Worm (Caenorhabditis elegans) whole organism, L2 larva: ENCODE results near the gene R02E4.2.

Source experiments
- C34F6.9 ChIP-seq: fragments of 150-350 bp; optimal IDR thresholded peaks from 2 replicates; lab custom pipeline; 2014; ENCODE audit warnings: missing biosample characterization, missing genetic modification characterization
- Y55F3AM.14 ChIP-seq: fragments of 200-800 bp; sonication (Bioruptor generic); optimal IDR thresholded peaks from 2 replicates; lab custom pipeline; 2018; ENCODE audit warnings: mild to moderate bottlenecking, missing genetic modification characterization, missing compliant biosample characterization
- ZK546.5 ChIP-seq: sonication (generic microtip); optimal IDR thresholded peaks from 2 replicates; lab custom pipeline; 2017; ENCODE audit warnings: missing biosample characterization, missing genetic modification characterization
- alr-1 ChIP-seq: fragments of 150-350 bp; optimal IDR thresholded peaks from 2 replicates; lab custom pipeline; 2014; ENCODE audit warnings: missing biosample characterization, missing genetic modification characterization
- blmp-1 ChIP-seq: sonication (generic microtip); optimal IDR thresholded peaks from 2 replicates; lab custom pipeline; 2017; ENCODE audit warnings: missing genetic modification characterization, mild to moderate bottlenecking, missing compliant biosample characterization, antibody characterized with exemption, moderate library complexity; ENCODE audit not compliant: insufficient read depth
- egl-27 ChIP-seq: sonication (generic microtip); optimal IDR thresholded peaks from 3 replicates; lab custom pipeline; 2017; ENCODE audit warnings: missing biosample characterization, missing genetic modification reagents, missing genetic modification characterization
- fos-1 ChIP-seq: fragments of 150-350 bp; optimal IDR thresholded peaks from 2 replicates; lab custom pipeline; 2014; ENCODE audit warnings: missing biosample characterization, missing genetic modification characterization
- gmeb-1 ChIP-seq: fragments of 150-350 bp; optimal IDR thresholded peaks from 2 replicates; lab custom pipeline; 2014; ENCODE audit warnings: missing biosample characterization, missing genetic modification characterization
- mbf-1 ChIP-seq: sonication (generic microtip); optimal IDR thresholded peaks from 2 replicates; lab custom pipeline; 2017; ENCODE audit warnings: missing biosample characterization, missing genetic modification characterization
- nhr-10 ChIP-seq: sonication (generic microtip); optimal IDR thresholded peaks from 2 replicates; lab custom pipeline; 2017; ENCODE audit warnings: missing biosample characterization, missing genetic modification characterization
- nhr-12 ChIP-seq: fragments of 150-350 bp; optimal IDR thresholded peaks from 2 replicates; lab custom pipeline; 2014; ENCODE audit warnings: missing biosample characterization, missing genetic modification characterization
- nhr-21 ChIP-seq: fragments of 150-350 bp; optimal IDR thresholded peaks from 2 replicates; lab custom pipeline; 2014; ENCODE audit warnings: missing biosample characterization, missing genetic modification characterization
- nhr-25 ChIP-seq: fragments of 150-350 bp; sonication (generic microtip); optimal IDR thresholded peaks from 3 replicates; lab custom pipeline; 2014; ENCODE audit warnings: missing biosample characterization, missing genetic modification characterization
- nhr-6 ChIP-seq: fragments of 150-350 bp; optimal IDR thresholded peaks from 2 replicates; lab custom pipeline; 2014; ENCODE audit warnings: missing biosample characterization, missing genetic modification characterization
- nhr-77 ChIP-seq: fragments of 150-350 bp; optimal IDR thresholded peaks from 2 replicates; lab custom pipeline; 2014; ENCODE audit warnings: missing biosample characterization, missing genetic modification characterization
- skn-1 ChIP-seq: sonication (generic microtip); optimal IDR thresholded peaks from 2 replicates; lab custom pipeline; 2017; ENCODE audit warnings: missing biosample characterization, missing genetic modification characterization
- sma-9 ChIP-seq, 2 experiments: fragments of 150-350 bp in 1 of 2; sonication (generic microtip) in 1 of 2; optimal IDR thresholded peaks; 2 replicates each; lab custom pipeline; 2014 to 2016; ENCODE audit warnings: missing genetic modification characterization in 2 of 2, mild to moderate bottlenecking in 1 of 2, missing biosample characterization in 1 of 2, missing compliant biosample characterization in 1 of 2, missing genetic modification reagents in 1 of 2, moderate library complexity in 1 of 2
- unc-55 ChIP-seq: fragments of 150-350 bp; sonication (generic microtip); optimal IDR thresholded peaks from 3 replicates; lab custom pipeline; 2014; ENCODE audit warnings: missing biosample characterization, missing genetic modification reagents, missing genetic modification characterization
- zag-1 ChIP-seq: fragments of 150-350 bp; optimal IDR thresholded peaks from 2 replicates; lab custom pipeline; 2014; ENCODE audit warnings: missing biosample characterization, missing genetic modification characterization
- ztf-1 ChIP-seq: fragments of 200-800 bp; sonication (Bioruptor generic); conservative IDR thresholded peaks from 2 replicates; pipeline ENCODE4 v1.3.6; 2022; ENCODE audit warnings: missing genetic modification characterization, missing compliant biosample characterization
- ztf-11 ChIP-seq: sonication (generic microtip); optimal IDR thresholded peaks from 2 replicates; lab custom pipeline; 2017; ENCODE audit warnings: missing biosample characterization, missing genetic modification characterization

The R02E4.2 gene

DNA sequence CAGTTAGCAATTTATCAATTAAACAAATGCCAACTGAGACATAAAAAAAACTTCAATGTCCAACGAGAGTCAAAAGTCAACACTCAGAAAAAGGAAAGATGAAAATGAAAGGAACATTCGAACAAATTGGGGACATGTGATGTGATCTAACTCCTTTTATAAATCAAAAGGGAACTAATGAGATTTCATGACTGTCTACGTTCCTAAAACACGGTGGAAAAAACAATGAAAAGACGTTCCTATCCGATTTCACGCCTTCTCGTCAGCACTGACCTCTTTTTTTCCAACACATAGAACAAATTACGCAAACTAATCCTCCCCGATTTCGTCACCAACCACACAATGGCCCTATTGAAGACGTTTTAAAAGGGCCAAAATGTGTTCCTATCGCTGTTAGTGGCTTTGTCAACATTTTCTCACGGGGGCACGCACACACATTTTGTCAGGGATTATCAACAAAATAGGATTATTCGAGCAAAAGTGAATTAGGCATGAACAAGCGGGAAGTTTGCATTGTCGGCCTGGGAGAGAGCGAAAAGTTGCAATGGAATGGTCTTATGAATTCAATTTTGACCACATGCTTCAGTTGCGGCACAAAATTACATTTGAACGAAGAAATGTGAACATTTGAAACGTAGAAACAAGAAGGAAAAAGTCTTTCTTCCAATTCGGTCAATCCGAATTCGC lies 52.1 kb downstream of the R02E4.2 start:
- TF ChIP-seq nhr-6 (no peak), nhr-12 (no peak), ztf-1 (GFP tag; lab: Robert Waterston, UW) (no peak), alr-1 (tag; lab: Kevin White, UChicago) (no peak), skn-1 (tag; lab: Kevin White, UChicago) (no peak), nhr-10 (tag; lab: Kevin White, UChicago) (no peak), nhr-25 (tag; lab: Kevin White, UChicago) (no peak), blmp-1 (tag; lab: Kevin White, UChicago) (no peak), mbf-1 (no peak), nhr-21 (tag; lab: Kevin White, UChicago) (no peak), fos-1 (tag; lab: Kevin White, UChicago) (no peak), unc-55 (GFP tag; lab: Kevin White, UChicago) (no peak), gmeb-1 (tag; lab: Kevin White, UChicago) (no peak), egl-27 (tag; lab: Kevin White, UChicago) (no peak), ztf-11 (no peak), nhr-77 (tag; lab: Kevin White, UChicago) (no peak), Y55F3AM.14 (GFP tag; lab: Kevin White, UChicago) (no peak), ZK546.5 (tag; lab: Kevin White, UChicago) (no peak), sma-9 (GFP tag; optimal IDR thresholded peaks at IDR 0.05; lab: Kevin White, UChicago) (no peak), sma-9 (tag; optimal IDR thresholded peaks at IDR 0.05; lab: Kevin White, UChicago) (no peak)

DNA sequence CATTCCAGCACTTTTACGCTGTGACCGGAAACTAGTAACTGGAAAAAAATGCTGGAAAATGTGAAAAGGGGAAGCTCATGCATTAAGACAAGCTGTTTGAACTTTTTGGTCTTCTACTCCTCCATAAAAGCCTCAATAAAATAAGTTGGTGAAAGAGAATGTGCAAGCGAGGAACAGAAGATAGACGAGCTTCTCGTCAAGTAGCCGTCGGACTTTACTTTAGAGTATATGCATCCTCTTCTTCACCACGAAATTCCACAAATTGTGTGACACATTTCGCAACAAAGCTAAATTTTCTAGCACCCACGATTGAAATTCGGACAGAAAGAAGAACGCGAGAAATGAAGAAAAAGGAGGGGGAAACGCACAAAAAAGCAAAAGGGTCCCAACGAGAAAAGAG lies 52.7 kb downstream of the R02E4.2 start:
- no peak for TF ChIP-seq fos-1 (tag; lab: Kevin White, UChicago)
- TF ChIP-seq C34F6.9 (tag; lab: Kevin White, UChicago): no peak
- TF ChIP-seq unc-55 (GFP tag; lab: Kevin White, UChicago): peak; percentile 55
- no peak for TF ChIP-seq nhr-21 (tag; lab: Kevin White, UChicago)
- peak; percentile 14 for TF ChIP-seq zag-1 (tag; lab: Kevin White, UChicago)
